Fruit fly (Drosophila melanogaster): ENCODE data around the gene CG33270.
A peak's percentile ranks its signal among the peaks of the same experiment; 100 is the strongest.

CG33270 gene

dm6 chr3L:11554338-11554737 is 24.1 kb downstream of the CG33270 start (continued):
- peak; percentile 51 for TF ChIP-seq Bteb2 (GFP tag; optimal IDR thresholded peaks at IDR 0.05)
- peak; percentile 74 for TF ChIP-seq Ptx1 (GFP tag; IDR thresholded peaks at IDR 0.05)
- TF ChIP-seq CG10979 (tag; optimal IDR thresholded peaks at IDR 0.05) = peak; percentile 96
- TF ChIP-seq Meics (GFP tag; optimal IDR thresholded peaks at IDR 0.05) = peak; percentile 51
- TF ChIP-seq pzg (GFP tag; optimal IDR thresholded peaks at IDR 0.05) = no peak
- TF ChIP-seq schlank (tag; optimal IDR thresholded peaks at IDR 0.05) = no peak
- TF ChIP-seq fd102C (GFP tag; optimal IDR thresholded peaks at IDR 0.05) = peak; percentile 76
- no peak for TF ChIP-seq Trl (optimal IDR thresholded peaks at IDR 0.05)
- TF ChIP-seq Trl (GFP tag; optimal IDR thresholded peaks at IDR 0.05) = peak; percentile 73
- TF ChIP-seq emc (GFP tag; optimal IDR thresholded peaks at IDR 0.05) = no peak
- TF ChIP-seq trh (GFP tag; optimal IDR thresholded peaks at IDR 0.05) = peak; percentile 15
- TF ChIP-seq HmgD (GFP tag; optimal IDR thresholded peaks at IDR 0.05) = no peak
- no peak for TF ChIP-seq NFAT (GFP tag; IDR thresholded peaks at IDR 0.05)
- 0 out of 2 replicates have a peak, but pooled peaks have one; percentile 22 for TF ChIP-seq CG11085 (GFP tag; IDR thresholded peaks at IDR 0.05)
- peak; percentile 80 for TF ChIP-seq Sox102F (GFP tag; optimal IDR thresholded peaks at IDR 0.05)
- peak; percentile 87 for TF ChIP-seq sens-2 (GFP tag; IDR thresholded peaks at IDR 0.05)
- TF ChIP-seq YL-1 (GFP tag; optimal IDR thresholded peaks at IDR 0.05) = peak; percentile 6
- TF ChIP-seq Rfx (GFP tag; IDR thresholded peaks at IDR 0.05) = peak; percentile 43; the same call in 1 of the 2 replicates
- peak; percentile 91 for TF ChIP-seq CG17361 (GFP tag; IDR thresholded peaks at IDR 0.05)
- peak; percentile 40 for TF ChIP-seq Sry-β (GFP tag; optimal IDR thresholded peaks at IDR 0.05)
- TF ChIP-seq CG10959 (GFP tag; IDR thresholded peaks at IDR 0.05) = peak; percentile 95
- TF ChIP-seq repo (GFP tag; optimal IDR thresholded peaks at IDR 0.05) = peak; percentile 65
- no peak for TF ChIP-seq gt (GFP tag; IDR thresholded peaks at IDR 0.05)
- peak; percentile 29; the same call in 1 of the 2 replicates for TF ChIP-seq H2.0 (GFP tag; IDR thresholded peaks at IDR 0.05)
- TF ChIP-seq CG11093 (GFP tag; IDR thresholded peaks at IDR 0.05) = peak; percentile 62; the same call in 1 of the 3 replicates
- TF ChIP-seq E2f2 (GFP tag; IDR thresholded peaks at IDR 0.05) = peak; percentile 40; the same call in 1 of the 2 replicates
- peak; percentile 40 for TF ChIP-seq CrebB (tag; optimal IDR thresholded peaks at IDR 0.05)
- TF ChIP-seq bowl (GFP tag; IDR thresholded peaks at IDR 0.05) = no peak
- TF ChIP-seq Hr78 (GFP tag; optimal IDR thresholded peaks at IDR 0.05) = peak in 1 of 2 experiments; percentile 60
- TF ChIP-seq CG4424 (GFP tag; optimal IDR thresholded peaks at IDR 0.05) = peak; percentile 80
- peak; percentile 33 for TF ChIP-seq CG15514 (GFP tag; optimal IDR thresholded peaks at IDR 0.05)
- peak; percentile 68 for TF ChIP-seq CG14441 (GFP tag; IDR thresholded peaks at IDR 0.05)
- TF ChIP-seq sob (GFP tag; IDR thresholded peaks at IDR 0.05) = peak; percentile 64
- TF ChIP-seq CG3726 (GFP tag; IDR thresholded peaks at IDR 0.05) = 0 out of 3 replicates have a peak, but pooled peaks have one; percentile 49
- TF ChIP-seq CG1024 (GFP tag; IDR thresholded peaks at IDR 0.05) = peak; percentile 74
- peak; percentile 74 for TF ChIP-seq fd64A (GFP tag; optimal IDR thresholded peaks at IDR 0.05)
- TF ChIP-seq ewg (GFP tag; optimal IDR thresholded peaks at IDR 0.05) = peak; percentile 64
- TF ChIP-seq Atf6 (GFP tag; IDR thresholded peaks at IDR 0.05) = peak; percentile 45; the same call in 1 of the 2 replicates
- TF ChIP-seq dmrt11E (tag; optimal IDR thresholded peaks at IDR 0.05) = peak; percentile 97
- TF ChIP-seq Doc2 (GFP tag; IDR thresholded peaks at IDR 0.05) = no peak
- TF ChIP-seq Jarid2 (GFP tag; optimal IDR thresholded peaks at IDR 0.05) = no peak
- no peak for TF ChIP-seq pb (GFP tag; optimal IDR thresholded peaks at IDR 0.05)
- TF ChIP-seq CG13123 (GFP tag; optimal IDR thresholded peaks at IDR 0.05) = peak; percentile 48
- TF ChIP-seq Bdp1 (GFP tag; optimal IDR thresholded peaks at IDR 0.05) = peak; percentile 63
- TF ChIP-seq CG13287 (GFP tag; IDR thresholded peaks at IDR 0.05; ENCODE audit: partially characterized antibody) = no peak
- TF ChIP-seq sr (GFP tag; IDR thresholded peaks at IDR 0.05) = no peak
- peak; percentile 75 for TF ChIP-seq CG12155 (GFP tag; optimal IDR thresholded peaks at IDR 0.05)
- TF ChIP-seq Sin3A (optimal IDR thresholded peaks at IDR 0.05) = no peak
- TF ChIP-seq klu (GFP tag; IDR thresholded peaks at IDR 0.05) = peak; percentile 53; the same call in 1 of the 2 replicates
- no peak for TF ChIP-seq CG6791 (GFP tag; IDR thresholded peaks at IDR 0.05; ENCODE audit: partially characterized antibody)
- peak; percentile 39 for TF ChIP-seq CG1647 (GFP tag; optimal IDR thresholded peaks at IDR 0.05)
- no peak for TF ChIP-seq ERR (GFP tag; optimal IDR thresholded peaks at IDR 0.05)

Measured in whole organism, embryonic.